Fruit fly (Drosophila melanogaster): ENCODE measurements around the gene tex.

dm6 chr3R:8354458-8354857 is 46.0 kb upstream of the tex start:
- TF ChIP-seq cnc (optimal IDR thresholded peaks at IDR 0.05): no peak
- no peak for TF ChIP-seq CG7045 (GFP tag; optimal IDR thresholded peaks at IDR 0.05)
- no peak for TF ChIP-seq Hr96 (GFP tag; optimal IDR thresholded peaks at IDR 0.05)
- TF ChIP-seq CG1620 (GFP tag; optimal IDR thresholded peaks at IDR 0.05): no peak
- no peak for TF ChIP-seq CG12768 (GFP tag; optimal IDR thresholded peaks at IDR 0.05)
- no peak for TF ChIP-seq Clk (GFP tag; optimal IDR thresholded peaks at IDR 0.05)
- TF ChIP-seq Mnt (GFP tag; optimal IDR thresholded peaks at IDR 0.05): no peak
- TF ChIP-seq toe (GFP tag; optimal IDR thresholded peaks at IDR 0.05): no peak
- TF ChIP-seq CG33017 (tag; optimal IDR thresholded peaks at IDR 0.05): peak; percentile 55
- TF ChIP-seq ovo (GFP tag; optimal IDR thresholded peaks at IDR 0.05): no peak

Measured in whole organism, adult.